Worm (Caenorhabditis elegans): ENCODE results near the gene kbp-2.

The kbp-2 gene

DNA sequence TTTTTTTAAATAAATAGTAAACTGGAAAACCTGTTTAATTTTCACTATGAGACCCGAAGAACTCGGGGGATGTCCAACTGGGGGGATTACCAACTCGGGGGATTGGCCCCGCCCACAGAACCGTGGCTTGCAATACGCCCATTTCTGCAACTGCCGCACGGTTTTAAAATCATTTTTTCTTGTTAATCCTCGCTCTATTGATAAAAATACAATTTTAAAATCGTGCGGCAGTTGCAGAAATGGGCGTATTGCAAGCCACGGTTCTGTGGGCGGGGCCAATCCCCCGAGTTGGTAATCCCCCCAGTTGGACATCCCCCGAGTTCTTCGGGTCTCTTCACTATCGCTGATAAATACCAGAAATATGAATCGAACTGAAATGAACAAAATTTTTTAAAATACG is 18.3 kb upstream of the kbp-2 start, which contains the start of gene mmab-1:
Gene mmab-1, minus strand, starts transcription at position 95 of the 400 bp plus-strand sequence.
- peak; percentile 55; the same call in 1 of the 2 replicates for TF ChIP-seq pes-1 (GFP tag; IDR thresholded peaks at IDR 0.05)

DNA sequence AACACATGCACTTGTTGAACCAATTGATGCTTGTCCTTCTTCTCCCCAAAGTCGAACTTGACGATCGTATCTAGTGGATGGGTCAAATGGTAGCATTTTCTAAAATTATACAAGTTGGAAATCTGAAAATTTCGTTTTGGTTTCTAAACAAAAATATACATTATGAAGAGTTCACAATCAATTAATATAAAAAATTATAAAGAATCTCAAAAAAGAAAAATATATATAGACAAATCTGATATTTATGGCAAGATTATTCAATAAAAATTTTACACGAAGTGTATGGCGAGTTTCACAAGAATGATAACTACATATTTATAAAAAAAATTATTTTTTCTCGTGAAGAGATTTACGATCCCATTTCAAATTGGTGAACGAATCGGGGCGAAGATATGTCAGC is 16.5 kb upstream of the kbp-2 start, which contains the start of gene ula-1:
Gene ula-1, minus strand, starts transcription at position 101 of the 400 bp plus-strand sequence.
- no peak for TF ChIP-seq B0310.2 (tag; optimal IDR thresholded peaks at IDR 0.05)
- no peak for TF ChIP-seq pes-1 (GFP tag; IDR thresholded peaks at IDR 0.05)
- no peak for TF ChIP-seq tbx-11 (GFP tag; IDR thresholded peaks at IDR 0.05)
- no peak for TF ChIP-seq ceh-36 (tag; optimal IDR thresholded peaks at IDR 0.05)

DNA sequence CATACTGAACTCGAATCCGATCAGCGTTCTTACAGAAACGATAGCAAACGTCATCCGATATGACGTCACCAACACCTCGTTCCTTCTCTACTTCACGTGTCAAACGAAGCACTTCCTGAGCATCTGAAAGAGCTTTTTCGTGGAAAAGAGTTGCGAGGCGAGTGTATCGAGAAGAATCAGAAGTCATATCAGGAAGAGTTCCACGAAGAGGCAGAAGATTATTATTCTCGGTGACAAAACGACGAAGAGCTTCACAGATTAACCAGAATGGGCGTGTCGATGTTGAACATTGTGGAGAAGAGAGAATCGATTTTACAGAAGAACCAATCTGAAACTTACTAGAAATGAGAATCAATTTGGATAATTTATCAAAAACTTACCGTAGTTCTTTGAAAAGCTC is 15.2 kb upstream of the kbp-2 start:
- no peak for TF ChIP-seq hmbx-1 (tag; optimal IDR thresholded peaks at IDR 0.05)
- no peak for TF ChIP-seq hmg-4 (GFP tag; optimal IDR thresholded peaks at IDR 0.05)
- TF ChIP-seq tbx-11 (GFP tag; IDR thresholded peaks at IDR 0.05): no peak
- no peak for TF ChIP-seq ceh-13 (GFP tag; optimal IDR thresholded peaks at IDR 0.05)
- TF ChIP-seq F13C5.2 (tag; optimal IDR thresholded peaks at IDR 0.05): no peak
- TF ChIP-seq B0310.2 (tag; optimal IDR thresholded peaks at IDR 0.05): no peak
- no peak for TF ChIP-seq tra-4 (tag; optimal IDR thresholded peaks at IDR 0.05)
- no peak for TF ChIP-seq ets-7 (tag; optimal IDR thresholded peaks at IDR 0.05)
- TF ChIP-seq pes-1 (GFP tag; IDR thresholded peaks at IDR 0.05): no peak
- TF ChIP-seq ceh-36 (tag; optimal IDR thresholded peaks at IDR 0.05): no peak
- TF ChIP-seq flt-1 (GFP tag; IDR thresholded peaks at IDR 0.05): no peak
- no peak for TF ChIP-seq hnd-1 (tag; optimal IDR thresholded peaks at IDR 0.05)
- TF ChIP-seq tbx-37 (GFP tag; conservative IDR thresholded peaks at IDR 0.05): no peak
- TF ChIP-seq ama-1 (optimal IDR thresholded peaks at IDR 0.05): no peak
- no peak for TF ChIP-seq scrt-1 (GFP tag; IDR thresholded peaks at IDR 0.05)
- no peak for TF ChIP-seq aly-1 (tag; optimal IDR thresholded peaks at IDR 0.05)
- no peak for TF ChIP-seq sea-1 (GFP tag; conservative IDR thresholded peaks at IDR 0.05)

DNA sequence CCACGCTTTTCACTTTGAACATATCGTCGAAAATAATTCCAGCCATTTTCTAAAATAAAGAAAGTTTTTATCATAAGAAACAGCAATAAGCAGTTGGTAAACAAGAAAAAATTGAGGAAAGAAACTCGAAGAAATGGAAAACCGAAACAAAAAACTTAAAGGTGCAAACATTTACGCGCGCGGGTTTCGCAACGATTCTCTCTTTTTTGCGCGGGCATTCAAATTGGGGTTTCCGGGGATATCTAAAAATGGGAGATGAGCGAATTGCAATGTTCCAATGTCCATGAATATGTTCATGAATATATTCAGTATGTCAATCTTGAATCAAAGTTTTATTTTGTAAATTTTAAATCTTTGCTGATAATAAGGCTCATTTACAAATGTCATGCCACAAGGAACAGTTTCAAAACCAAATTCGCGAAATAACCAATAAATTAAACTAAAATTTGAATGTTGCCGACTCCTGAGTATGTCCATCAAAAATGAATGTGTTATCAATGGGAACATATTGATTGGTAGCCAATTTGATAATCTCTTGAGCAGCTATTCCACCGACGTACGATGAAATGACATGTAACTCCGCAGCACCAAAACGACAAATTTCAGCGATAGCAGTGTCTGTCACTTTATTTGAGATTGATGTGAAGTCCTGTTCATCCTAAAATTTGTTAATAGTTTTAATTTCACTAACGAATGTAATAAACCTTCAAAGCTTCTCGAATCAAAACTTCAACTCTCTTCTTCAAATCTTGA is 14.5 kb upstream of the kbp-2 start, which contains the start of gene rpb-8:
Gene rpb-8, minus strand, starts transcription at position 49 of the 753 bp plus-strand sequence.
- TF ChIP-seq scrt-1 (GFP tag; IDR thresholded peaks at IDR 0.05) (no peak), F13C5.2 (tag; optimal IDR thresholded peaks at IDR 0.05) (no peak), ceh-36 (tag; optimal IDR thresholded peaks at IDR 0.05) (no peak), ets-7 (tag; optimal IDR thresholded peaks at IDR 0.05) (no peak), tbx-11 (GFP tag; IDR thresholded peaks at IDR 0.05) (no peak), sea-1 (GFP tag; conservative IDR thresholded peaks at IDR 0.05) (no peak), ceh-13 (GFP tag; optimal IDR thresholded peaks at IDR 0.05) (no peak), flt-1 (GFP tag; IDR thresholded peaks at IDR 0.05) (no peak), hmg-4 (GFP tag; optimal IDR thresholded peaks at IDR 0.05) (no peak), ama-1 (optimal IDR thresholded peaks at IDR 0.05) (no peak), pes-1 (GFP tag; IDR thresholded peaks at IDR 0.05) (no peak), B0310.2 (tag; optimal IDR thresholded peaks at IDR 0.05) (no peak)

DNA sequence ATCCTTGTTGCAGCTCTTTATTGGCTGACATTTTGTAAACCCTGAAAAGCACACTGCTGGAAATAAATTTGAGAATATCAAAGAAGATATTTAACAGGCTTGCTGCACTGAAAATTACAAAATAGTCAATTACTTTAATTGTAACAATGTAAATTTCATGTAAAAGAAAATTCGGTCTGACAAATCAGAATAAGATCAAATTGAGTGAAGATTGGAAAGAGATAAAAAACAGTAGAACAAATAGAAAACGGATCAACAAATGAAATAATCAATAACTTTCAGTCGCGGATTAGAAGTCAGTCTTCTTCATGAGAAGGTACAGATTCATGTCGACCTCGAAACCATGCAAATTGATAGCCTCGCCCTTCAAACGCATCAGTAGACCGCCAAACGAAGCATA is 13.4 kb upstream of the kbp-2 start, which contains the start of gene rars-1:
Gene rars-1, minus strand, starts transcription at position 101 of the 400 bp plus-strand sequence.
- TF ChIP-seq sea-1 (GFP tag; conservative IDR thresholded peaks at IDR 0.05) (no peak), tbx-37 (GFP tag; conservative IDR thresholded peaks at IDR 0.05) (no peak), aly-1 (tag; optimal IDR thresholded peaks at IDR 0.05) (no peak), ama-1 (optimal IDR thresholded peaks at IDR 0.05) (no peak), tbx-11 (GFP tag; IDR thresholded peaks at IDR 0.05) (no peak), flt-1 (GFP tag; IDR thresholded peaks at IDR 0.05) (no peak), ceh-13 (GFP tag; optimal IDR thresholded peaks at IDR 0.05) (no peak), tra-4 (tag; optimal IDR thresholded peaks at IDR 0.05) (no peak), ets-7 (tag; optimal IDR thresholded peaks at IDR 0.05) (no peak), pes-1 (GFP tag; IDR thresholded peaks at IDR 0.05) (no peak), hnd-1 (tag; optimal IDR thresholded peaks at IDR 0.05) (no peak), hmg-4 (GFP tag; optimal IDR thresholded peaks at IDR 0.05) (no peak)

DNA sequence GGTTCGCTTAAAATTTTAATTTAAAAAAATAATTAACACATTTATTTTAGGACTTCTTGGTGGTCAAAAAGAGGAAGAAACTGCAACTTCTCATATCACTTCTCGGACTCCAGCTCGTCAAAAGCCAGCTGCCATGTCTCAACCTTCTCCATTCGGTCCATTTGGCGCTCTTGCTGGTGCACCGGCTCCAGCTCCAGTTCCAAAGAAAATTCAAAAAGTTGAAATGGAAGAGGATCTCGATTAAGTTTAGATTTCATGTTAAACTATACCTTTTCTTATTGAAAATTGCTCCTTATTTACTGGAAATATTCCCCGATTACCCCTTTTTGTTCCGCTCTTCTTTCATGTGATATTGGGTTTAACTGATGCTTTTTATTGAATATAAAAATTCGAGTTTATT is 10.1 kb upstream of the kbp-2 start:
- TF ChIP-seq tbx-37 (GFP tag; conservative IDR thresholded peaks at IDR 0.05): no peak
- TF ChIP-seq hnd-1 (tag; optimal IDR thresholded peaks at IDR 0.05): no peak
- TF ChIP-seq F13C5.2 (tag; optimal IDR thresholded peaks at IDR 0.05): no peak
- TF ChIP-seq flt-1 (GFP tag; IDR thresholded peaks at IDR 0.05): no peak
- TF ChIP-seq ama-1 (optimal IDR thresholded peaks at IDR 0.05): no peak
- no peak for TF ChIP-seq scrt-1 (GFP tag; IDR thresholded peaks at IDR 0.05)
- TF ChIP-seq pes-1 (GFP tag; IDR thresholded peaks at IDR 0.05): no peak
- TF ChIP-seq aly-1 (tag; optimal IDR thresholded peaks at IDR 0.05): no peak
- TF ChIP-seq hmbx-1 (tag; optimal IDR thresholded peaks at IDR 0.05): no peak
- TF ChIP-seq sea-1 (GFP tag; conservative IDR thresholded peaks at IDR 0.05): no peak
- TF ChIP-seq tra-4 (tag; optimal IDR thresholded peaks at IDR 0.05): no peak
- no peak for TF ChIP-seq ceh-36 (tag; optimal IDR thresholded peaks at IDR 0.05)
- TF ChIP-seq ceh-13 (GFP tag; optimal IDR thresholded peaks at IDR 0.05): no peak
- TF ChIP-seq tbx-11 (GFP tag; IDR thresholded peaks at IDR 0.05): no peak
- TF ChIP-seq hmg-4 (GFP tag; optimal IDR thresholded peaks at IDR 0.05): no peak
- no peak for TF ChIP-seq ets-7 (tag; optimal IDR thresholded peaks at IDR 0.05)
- no peak for TF ChIP-seq B0310.2 (tag; optimal IDR thresholded peaks at IDR 0.05)

DNA sequence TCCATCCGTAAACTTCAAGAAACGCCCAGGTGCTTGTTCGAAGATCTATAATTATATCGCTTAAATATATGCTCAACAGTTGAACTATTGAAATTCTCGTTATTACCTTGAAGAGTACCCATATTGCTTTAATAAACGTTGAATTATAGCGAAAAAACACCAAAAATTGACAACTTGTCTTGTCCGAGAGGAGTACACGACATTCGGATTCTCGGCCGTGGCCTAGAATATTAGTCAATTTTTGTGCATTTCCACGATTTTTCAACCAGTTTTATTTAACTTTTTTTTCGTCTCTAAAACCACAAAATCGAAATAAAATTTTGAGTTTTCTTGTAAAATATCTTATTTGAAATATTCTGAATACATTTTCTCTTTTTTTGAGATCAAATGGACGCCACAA is 8.6 kb upstream of the kbp-2 start, which contains the start of the genes F26F4.9 and cee-1:
Gene F26F4.9, minus strand, starts transcription at position 205 of the 400 bp plus-strand sequence.
Gene cee-1, plus strand, starts transcription at position 383 of the 400 bp plus-strand sequence.
- 0 out of 2 replicates have a peak, but pooled peaks have one; percentile 25 for TF ChIP-seq tbx-37 (GFP tag; conservative IDR thresholded peaks at IDR 0.05)
- no peak for TF ChIP-seq tra-4 (tag; optimal IDR thresholded peaks at IDR 0.05)

DNA sequence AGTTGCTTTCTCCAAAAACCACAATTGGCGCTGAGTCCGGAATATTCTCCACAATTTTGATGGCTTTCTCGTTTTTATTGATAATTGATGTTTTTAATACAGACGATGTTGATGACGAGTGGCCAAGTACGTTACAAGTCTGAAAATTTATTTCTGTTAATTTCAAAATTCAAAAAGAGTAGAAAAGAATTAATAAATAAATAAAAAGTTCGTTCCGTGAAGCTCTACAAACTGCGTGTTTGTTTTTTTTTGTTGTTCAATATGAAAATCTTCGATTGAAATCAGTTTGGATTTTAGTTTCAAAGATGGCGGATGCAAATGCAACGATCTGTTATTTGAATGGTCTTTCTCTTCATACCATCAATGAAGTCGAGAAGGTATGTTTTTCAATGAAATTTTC is 7.3 kb upstream of the kbp-2 start, which contains the start of gene F26F4.2:
Gene F26F4.2, plus strand, starts transcription at position 301 of the 400 bp plus-strand sequence.
- TF ChIP-seq tbx-37 (GFP tag; conservative IDR thresholded peaks at IDR 0.05) (no peak), ama-1 (optimal IDR thresholded peaks at IDR 0.05) (no peak), aly-1 (tag; optimal IDR thresholded peaks at IDR 0.05) (no peak), hnd-1 (tag; optimal IDR thresholded peaks at IDR 0.05) (no peak), ceh-36 (tag; optimal IDR thresholded peaks at IDR 0.05) (no peak), tra-4 (tag; optimal IDR thresholded peaks at IDR 0.05) (no peak)

All from whole organism, early embryonic.